Fruit fly (Drosophila melanogaster) whole organism, embryonic: ENCODE data around the gene CG17717.

ENCODE experiments used
- Adf1 ChIP-seq: fragments of 200-800 bp; sonication (Bioruptor generic); IDR thresholded peaks from 2 replicates; pipeline ENCODE4 v1.3.6; 2022; ENCODE audit warnings: missing biosample characterization, missing genetic modification characterization
- Atf-2 ChIP-seq: fragments of 200-800 bp; sonication (Bioruptor generic); optimal IDR thresholded peaks from 2 replicates; lab custom pipeline; 2016; ENCODE audit warnings: missing biosample characterization, missing genetic modification characterization
- Bgb ChIP-seq: fragments of 200-800 bp; sonication (Bioruptor generic); IDR thresholded peaks from 2 replicates; pipeline ENCODE4 v1.3.6; 2022; ENCODE audit warnings: missing biosample characterization, missing genetic modification characterization; ENCODE audit not compliant: partially characterized antibody
- C15 ChIP-seq: fragments of 200-800 bp; sonication (Bioruptor generic); IDR thresholded peaks from 3 replicates; pipeline ENCODE4 v1.3.6; 2022; ENCODE audit warnings: missing biosample characterization, missing genetic modification characterization
- CG12659 ChIP-seq: fragments of 200-800 bp; sonication (Bioruptor generic); optimal IDR thresholded peaks from 3 replicates; lab custom pipeline; 2017; ENCODE audit warnings: mild to moderate bottlenecking, missing biosample characterization, missing genetic modification reagents, missing genetic modification characterization
- CG13287 ChIP-seq: fragments of 200-800 bp; sonication (Bioruptor generic); IDR thresholded peaks from 2 replicates; pipeline ENCODE4 v1.3.6; 2022; ENCODE audit warnings: missing biosample characterization, missing genetic modification characterization; ENCODE audit not compliant: partially characterized antibody
- CG14441 ChIP-seq: fragments of 200-800 bp; sonication (Bioruptor generic); IDR thresholded peaks from 2 replicates; pipeline ENCODE4 v1.3.6; 2022; ENCODE audit warnings: missing biosample characterization, missing genetic modification characterization
- CG17359 ChIP-seq: fragments of 200-800 bp; sonication (Bioruptor generic); optimal IDR thresholded peaks from 3 replicates; lab custom pipeline; 2018; ENCODE audit warnings: missing biosample characterization, mild to moderate bottlenecking, missing genetic modification characterization, moderate library complexity
- CG1792 ChIP-seq: fragments of 200-800 bp; sonication (Bioruptor generic); optimal IDR thresholded peaks from 2 replicates; lab custom pipeline; 2016; ENCODE audit warnings: missing biosample characterization, missing genetic modification characterization
- CG2120 ChIP-seq: fragments of 200-800 bp; sonication (Bioruptor generic); optimal IDR thresholded peaks from 3 replicates; lab custom pipeline; 2016; ENCODE audit warnings: missing biosample characterization, missing genetic modification characterization
- CG2678 ChIP-seq: fragments of 200-800 bp; sonication (Bioruptor generic); optimal IDR thresholded peaks from 3 replicates; lab custom pipeline; 2019; ENCODE audit warnings: missing biosample characterization, mild to moderate bottlenecking, missing genetic modification characterization, moderate library complexity
- CG32532 ChIP-seq: fragments of 200-800 bp; sonication (Bioruptor generic); IDR thresholded peaks from 2 replicates; pipeline ENCODE4 v1.3.6; 2022; ENCODE audit warnings: missing biosample characterization, missing genetic modification characterization
- CG3281 ChIP-seq: fragments of 200-800 bp; sonication (Bioruptor generic); optimal IDR thresholded peaks from 3 replicates; lab custom pipeline; 2017; ENCODE audit warnings: missing biosample characterization, mild to moderate bottlenecking, missing genetic modification characterization
- CG4707 ChIP-seq: fragments of 200-800 bp; sonication (Bioruptor generic); optimal IDR thresholded peaks from 2 replicates; lab custom pipeline; 2018; ENCODE audit warnings: missing biosample characterization, mild to moderate bottlenecking, missing genetic modification characterization, moderate library complexity
- CG7556 ChIP-seq: fragments of 200-800 bp; sonication (Bioruptor generic); optimal IDR thresholded peaks from 2 replicates; lab custom pipeline; 2017; ENCODE audit warnings: missing biosample characterization, mild to moderate bottlenecking, missing genetic modification characterization
- CG8290 ChIP-seq, 3 experiments: fragments of 200-800 bp; sonication (Bioruptor generic); optimal IDR thresholded peaks; 2 replicates each; lab custom pipeline; 2016 to 2019; ENCODE audit warnings: missing biosample characterization in 3 of 3, missing genetic modification characterization in 3 of 3, mild to moderate bottlenecking in 2 of 3, moderate library complexity in 1 of 3
- CG9932 ChIP-seq: fragments of 200-800 bp; sonication (Bioruptor generic); IDR thresholded peaks from 2 replicates; pipeline ENCODE4 v1.3.6; 2022; ENCODE audit warnings: missing biosample characterization, missing genetic modification characterization
- Deaf1 ChIP-seq: fragments of 200-800 bp; optimal IDR thresholded peaks from 3 replicates; lab custom pipeline; 2019; ENCODE audit warnings: missing biosample characterization, mild to moderate bottlenecking, missing genetic modification characterization, moderate library complexity
- Drgx ChIP-seq: fragments of 200-800 bp; sonication (Bioruptor generic); IDR thresholded peaks from 2 replicates; pipeline ENCODE4 v1.3.6; 2022; ENCODE audit warnings: missing biosample characterization, missing genetic modification characterization
- Ets65A ChIP-seq: fragments of 200-800 bp; sonication (Bioruptor generic); peaks from one replicate; lab custom pipeline; 2016; ENCODE audit warnings: missing biosample characterization, missing genetic modification characterization
- Jarid2 ChIP-seq: fragments of 200-800 bp; sonication (Bioruptor generic); optimal IDR thresholded peaks from 3 replicates; lab custom pipeline; 2017; ENCODE audit warnings: mild to moderate bottlenecking, missing biosample characterization, missing genetic modification reagents, missing genetic modification characterization
- MTF-1 ChIP-seq: fragments of 200-800 bp; sonication (Bioruptor generic); optimal IDR thresholded peaks from 2 replicates; lab custom pipeline; 2018; ENCODE audit warnings: missing biosample characterization, mild to moderate bottlenecking, missing genetic modification characterization, borderline replicate concordance
- Med ChIP-seq: fragments of 200-800 bp; sonication (Bioruptor generic); peaks from one replicate; lab custom pipeline; 2016; ENCODE audit warnings: missing biosample characterization, missing genetic modification characterization, mild to moderate bottlenecking, inconsistent platforms, moderate library complexity
- NFAT ChIP-seq: fragments of 200-800 bp; sonication (Bioruptor generic); IDR thresholded peaks from 2 replicates; pipeline ENCODE4 v1.3.6; 2022; ENCODE audit warnings: missing biosample characterization, missing genetic modification characterization
- Nf-YA ChIP-seq: fragments of 200-800 bp; sonication (Bioruptor generic); IDR thresholded peaks from 2 replicates; pipeline ENCODE4 v1.3.6; 2022; ENCODE audit warnings: missing biosample characterization, missing genetic modification characterization
- PHDP ChIP-seq: fragments of 200-800 bp; sonication (Bioruptor generic); optimal IDR thresholded peaks from 3 replicates; lab custom pipeline; 2018; ENCODE audit warnings: missing biosample characterization, mild to moderate bottlenecking, missing genetic modification characterization, moderate library complexity
- Stat92E ChIP-seq, 3 experiments: fragments of >200 bp in 2 of 3; fragments of 200-800 bp in 1 of 3; sonication (Bioruptor generic) in 1 of 3; optimal IDR thresholded peaks; 2 replicates each; lab custom pipeline; 2017 to 2019; ENCODE audit warnings: missing biosample characterization in 3 of 3, missing genetic modification characterization in 3 of 3, mild to moderate bottlenecking in 1 of 3, moderate library complexity in 1 of 3
- Vsx1 ChIP-seq: fragments of 200-800 bp; sonication (Bioruptor generic); optimal IDR thresholded peaks from 2 replicates; lab custom pipeline; 2017; ENCODE audit warnings: missing biosample characterization, mild to moderate bottlenecking, missing genetic modification characterization, missing genetic modification reagents
- Xrp1 ChIP-seq: fragments of 200-800 bp; sonication (Bioruptor generic); IDR thresholded peaks from 2 replicates; pipeline ENCODE4 v1.3.6; 2022; ENCODE audit warnings: missing biosample characterization, missing genetic modification characterization
- ara ChIP-seq: fragments of 200-800 bp; sonication (Bioruptor generic); IDR thresholded peaks from 2 replicates; pipeline ENCODE4 v1.3.6; 2022; ENCODE audit warnings: missing biosample characterization, missing genetic modification characterization
- ase ChIP-seq: fragments of 200-800 bp; sonication (Bioruptor generic); IDR thresholded peaks from 3 replicates; pipeline ENCODE4 v1.3.6; 2022; ENCODE audit warnings: missing biosample characterization, missing genetic modification characterization
- ash1 ChIP-seq: fragments of 200-800 bp; sonication (Bioruptor generic); optimal IDR thresholded peaks from 2 replicates; lab custom pipeline; 2018; ENCODE audit warnings: missing biosample characterization, mild to moderate bottlenecking, missing genetic modification characterization
- bbx ChIP-seq: fragments of 200-800 bp; sonication (Bioruptor generic); IDR thresholded peaks from 2 replicates; pipeline ENCODE4 v1.3.6; 2022; ENCODE audit warnings: missing biosample characterization, missing genetic modification characterization; ENCODE audit not compliant: partially characterized antibody
- bowl ChIP-seq: fragments of 200-800 bp; sonication (Bioruptor generic); IDR thresholded peaks from 2 replicates; pipeline ENCODE4 v1.3.6; 2022; ENCODE audit warnings: missing biosample characterization, missing genetic modification characterization
- cas ChIP-seq: fragments of 200-800 bp; sonication (Bioruptor generic); IDR thresholded peaks from 2 replicates; pipeline ENCODE4 v1.3.6; 2022; ENCODE audit warnings: missing biosample characterization, missing genetic modification characterization
- caup ChIP-seq: fragments of 200-800 bp; sonication (Bioruptor generic); optimal IDR thresholded peaks from 3 replicates; lab custom pipeline; 2017; ENCODE audit warnings: missing biosample characterization, mild to moderate bottlenecking, missing genetic modification characterization, moderate library complexity; ENCODE audit not compliant: severe bottlenecking
- chm ChIP-seq: fragments of 200-800 bp; sonication (Bioruptor generic); IDR thresholded peaks from 2 replicates; pipeline ENCODE4 v1.3.6; 2022; ENCODE audit warnings: missing biosample characterization, missing genetic modification characterization
- esg ChIP-seq: fragments of 200-800 bp; sonication (Bioruptor generic); conservative IDR thresholded peaks from 2 replicates; pipeline ENCODE4 v1.3.6; 2022; ENCODE audit warnings: missing biosample characterization, missing genetic modification characterization
- fd3F ChIP-seq: fragments of 200-800 bp; sonication (Bioruptor generic); optimal IDR thresholded peaks from 2 replicates; lab custom pipeline; 2018; ENCODE audit warnings: missing biosample characterization, mild to moderate bottlenecking, missing genetic modification characterization, moderate library complexity
- insv ChIP-seq, 2 experiments: fragments of 200-800 bp; sonication (Bioruptor generic); optimal IDR thresholded peaks; 3 replicates each; lab custom pipeline; 2016 to 2018; ENCODE audit warnings: missing biosample characterization in 2 of 2, missing genetic modification characterization in 2 of 2
- row ChIP-seq: fragments of 200-800 bp; sonication (Bioruptor generic); IDR thresholded peaks from 3 replicates; pipeline ENCODE4 v1.3.6; 2022; ENCODE audit warnings: missing biosample characterization, missing genetic modification characterization
- schlank ChIP-seq: fragments of 200-800 bp; sonication (Bioruptor generic); optimal IDR thresholded peaks from 2 replicates; lab custom pipeline; 2018; ENCODE audit warnings: missing biosample characterization, mild to moderate bottlenecking, missing genetic modification characterization
- sna ChIP-seq: fragments of 200-800 bp; sonication (Bioruptor generic); IDR thresholded peaks from 2 replicates; pipeline ENCODE4 v1.3.6; 2022; ENCODE audit warnings: missing biosample characterization, missing genetic modification characterization; ENCODE audit not compliant: partially characterized antibody
- sug ChIP-seq: fragments of 200-800 bp; optimal IDR thresholded peaks from 2 replicates; lab custom pipeline; 2019; ENCODE audit warnings: missing biosample characterization, mild to moderate bottlenecking, missing genetic modification characterization, moderate library complexity
- trh ChIP-seq: fragments of 200-800 bp; sonication (Bioruptor generic); optimal IDR thresholded peaks from 2 replicates; lab custom pipeline; 2016; ENCODE audit warnings: missing biosample characterization, missing genetic modification characterization
- vvl ChIP-seq: fragments of 200-800 bp; sonication (Bioruptor generic); IDR thresholded peaks from 2 replicates; pipeline ENCODE4 v1.3.6; 2022; ENCODE audit warnings: missing biosample characterization, missing genetic modification characterization
- zfh1 ChIP-seq: fragments of 200-800 bp; sonication (Bioruptor generic); IDR thresholded peaks from 3 replicates; pipeline ENCODE4 v1.3.6; 2022; ENCODE audit warnings: missing biosample characterization, missing genetic modification characterization

The CG17717 gene

DNA sequence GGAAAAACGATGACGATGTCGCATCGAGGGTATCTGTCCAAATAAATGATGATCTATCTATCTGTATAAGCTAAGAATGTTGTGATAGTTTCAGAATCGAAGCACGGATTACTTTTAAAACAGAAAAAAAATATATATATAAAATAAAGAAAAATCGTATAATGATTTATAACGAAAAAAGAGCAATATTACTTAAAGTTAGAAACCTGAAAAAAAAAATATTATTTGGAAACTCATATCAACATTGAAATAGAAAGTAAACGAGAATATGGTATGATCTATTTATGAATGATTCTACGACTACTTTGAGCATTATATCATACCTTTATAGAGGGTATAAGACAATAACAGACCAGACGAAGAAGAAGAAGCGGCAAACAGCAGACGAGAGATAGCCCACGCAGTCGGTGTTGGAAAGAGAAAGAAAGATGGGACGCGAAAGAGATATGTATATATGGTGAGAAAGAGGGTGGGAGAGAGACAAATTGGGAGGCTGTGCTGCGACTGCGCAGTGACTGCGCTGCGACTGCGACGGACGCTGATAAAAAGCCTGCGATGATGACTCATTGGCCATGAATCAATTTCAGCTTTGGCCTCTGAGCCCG lies 45.4 kb upstream of the CG17717 start (continued):
- no peak for TF ChIP-seq Stat92E (GFP tag; optimal IDR thresholded peaks at IDR 0.05; lab: Kevin White, UChicago)
- no peak for TF ChIP-seq bowl (GFP tag; lab: Robert Waterston, UW)
- no peak for TF ChIP-seq sna (GFP tag; lab: Robert Waterston, UW)
- no peak for TF ChIP-seq CG14441 (GFP tag; lab: Robert Waterston, UW)

- TF ChIP-seq PHDP (no peak), CG4707 (GFP tag; lab: Kevin White, UChicago) (peak; percentile 43), Bgb (GFP tag; lab: Robert Waterston, UW) (peak; percentile 46; the same call in 1 of the 2 replicates), Xrp1 (peak; percentile 10; the same call in 1 of the 2 replicates), zfh1 (GFP tag; lab: Robert Waterston, UW) (peak; percentile 46; the same call in 1 of the 3 replicates), Deaf1 (tag; lab: Kevin White, UChicago) (peak; percentile 92), ash1 (GFP tag; lab: Kevin White, UChicago) (no peak), Atf-2 (GFP tag; lab: Kevin White, UChicago) (peak; percentile 92), NFAT (peak; percentile 25; the same call in 1 of the 2 replicates), row (GFP tag; lab: Robert Waterston, UW) (peak; percentile 42; the same call in 1 of the 3 replicates), CG17359 (tag; lab: Kevin White, UChicago) (no peak), Nf-YA (GFP tag; lab: Robert Waterston, UW) (no peak), CG7556 (GFP tag; lab: Kevin White, UChicago) (no peak), chm (no peak), vvl (GFP tag; lab: Robert Waterston, UW) (peak; percentile 44), C15 (GFP tag; lab: Robert Waterston, UW) (no peak), CG1792 (GFP tag; lab: Kevin White, UChicago) (no peak), Drgx (GFP tag; lab: Robert Waterston, UW) (0 out of 2 replicates have a peak, but pooled peaks have one; percentile 25), esg (no peak), ase (GFP tag; lab: Robert Waterston, UW) (no peak), CG9932 (GFP tag; lab: Robert Waterston, UW) (peak; percentile 27; the same call in 1 of the 2 replicates), Med (GFP tag; lab: Kevin White, UChicago) (peak; percentile 72), insv (GFP tag; optimal IDR thresholded peaks at IDR 0.05; lab: Kevin White, UChicago) (peak in 1 of 2 experiments; percentile 48), fd3F (GFP tag; lab: Kevin White, UChicago) (no peak), trh (GFP tag; lab: Kevin White, UChicago) (no peak), Adf1 (GFP tag; lab: Robert Waterston, UW) (peak; percentile 94), CG32532 (0 out of 2 replicates have a peak, but pooled peaks have one; percentile 14), CG8290 (GFP tag; optimal IDR thresholded peaks at IDR 0.05; lab: Kevin White, UChicago) (no peak), CG8290 (tag; optimal IDR thresholded peaks at IDR 0.05; lab: Kevin White, UChicago) (peak in 1 of 2 experiments; percentile 35), bbx (GFP tag; lab: Robert Waterston, UW) (0 out of 2 replicates have a peak, but pooled peaks have one; percentile 21), CG13287 (peak; percentile 22; the same call in 1 of the 2 replicates), Jarid2 (GFP tag; lab: Kevin White, UChicago) (peak; percentile 62), Ets65A (no peak)
Measured at dm6 chrX:6545862-6546270, 43.2 kb upstream of the CG17717 start.

dm6 chrX:6546970-6547369 lies 42.1 kb upstream of the CG17717 start:
- TF ChIP-seq CG3281 (GFP tag; lab: Kevin White, UChicago) (peak; percentile 37), sug (peak; percentile 5), cas (GFP tag; lab: Robert Waterston, UW) (no peak), MTF-1 (GFP tag; lab: Kevin White, UChicago) (no peak), CG2120 (GFP tag; lab: Kevin White, UChicago) (peak; percentile 12), caup (GFP tag; lab: Kevin White, UChicago) (no peak), CG12659 (GFP tag; lab: Kevin White, UChicago) (no peak), Med (GFP tag; lab: Kevin White, UChicago) (peak; percentile 77), Vsx1 (GFP tag; lab: Kevin White, UChicago) (peak; percentile 2), PHDP (peak; percentile 24), schlank (tag; lab: Kevin White, UChicago) (no peak), CG9932 (GFP tag; lab: Robert Waterston, UW) (no peak), CG2678 (peak; percentile 30), ara (GFP tag; lab: Robert Waterston, UW) (no peak), CG17359 (tag; lab: Kevin White, UChicago) (no peak)
